Worm (Caenorhabditis elegans): ENCODE results near the gene C31H1.1.
A peak's percentile ranks its signal among the peaks of the same experiment; 100 is the strongest.

Gene C31H1.1

ce11 chrIV:5821997-5822396, 24.7 kb downstream of the C31H1.1 start (continued):
- no peak for TF ChIP-seq ceh-63 (GFP tag; optimal IDR thresholded peaks at IDR 0.05)
- TF ChIP-seq aly-2 (tag; optimal IDR thresholded peaks at IDR 0.05) = no peak
- TF ChIP-seq nhr-28 (tag; optimal IDR thresholded peaks at IDR 0.05) = no peak
- TF ChIP-seq fkh-10 (GFP tag; optimal IDR thresholded peaks at IDR 0.05) = no peak
- peak in 1 of 2 experiments; percentile 37 for TF ChIP-seq lsy-2 (tag; optimal IDR thresholded peaks at IDR 0.05)
- TF ChIP-seq pax-3 (tag; optimal IDR thresholded peaks at IDR 0.05) = no peak
- TF ChIP-seq isw-1 (GFP tag; IDR thresholded peaks at IDR 0.05) = no peak
- no peak for TF ChIP-seq ceh-90 (tag; optimal IDR thresholded peaks at IDR 0.05)
- no peak for TF ChIP-seq hlh-17 (GFP tag; optimal IDR thresholded peaks at IDR 0.05; ENCODE audit: borderline replicate concordance)
- no peak for TF ChIP-seq zag-1 (tag; optimal IDR thresholded peaks at IDR 0.05)
- TF ChIP-seq snpc-4 (tag; optimal IDR thresholded peaks at IDR 0.05) = no peak
- TF ChIP-seq ceh-88 (GFP tag; IDR thresholded peaks at IDR 0.05) = no peak
- no peak for TF ChIP-seq hpl-2 (GFP tag; optimal IDR thresholded peaks at IDR 0.05)
- TF ChIP-seq ztf-11 (tag; optimal IDR thresholded peaks at IDR 0.05) = no peak
- no peak for TF ChIP-seq alr-1 (tag; optimal IDR thresholded peaks at IDR 0.05; ENCODE audit: borderline replicate concordance)
- no peak for TF ChIP-seq blmp-1 (tag; optimal IDR thresholded peaks at IDR 0.05)
- peak; percentile 15 for TF ChIP-seq nhr-85 (tag)
- no peak for TF ChIP-seq vab-15 (tag; optimal IDR thresholded peaks at IDR 0.05)
- no peak for TF ChIP-seq efl-3 (GFP tag; optimal IDR thresholded peaks at IDR 0.05)
- TF ChIP-seq lin-15B (tag; optimal IDR thresholded peaks at IDR 0.05) = no peak
- TF ChIP-seq mep-1 (tag; optimal IDR thresholded peaks at IDR 0.05) = no peak
- no peak for TF ChIP-seq nhr-47 (tag; optimal IDR thresholded peaks at IDR 0.05)
- TF ChIP-seq dpl-1 (GFP tag; optimal IDR thresholded peaks at IDR 0.05) = peak in 1 of 3 experiments; percentile 16
- TF ChIP-seq unc-98 (GFP tag; IDR thresholded peaks at IDR 0.05) = no peak
- no peak for TF ChIP-seq grh-1 (GFP tag; IDR thresholded peaks at IDR 0.05)
- TF ChIP-seq efl-1 (optimal IDR thresholded peaks at IDR 0.05) = no peak
- no peak for TF ChIP-seq efl-1 (GFP tag; optimal IDR thresholded peaks at IDR 0.05 in 1 of 2)
- no peak for TF ChIP-seq tlp-1 (tag; optimal IDR thresholded peaks at IDR 0.05)
- no peak for TF ChIP-seq nhr-12 (tag; optimal IDR thresholded peaks at IDR 0.05)
- TF ChIP-seq fos-1 (tag; optimal IDR thresholded peaks at IDR 0.05) = no peak
- TF ChIP-seq tbx-2 (tag; optimal IDR thresholded peaks at IDR 0.05) = peak; percentile 57
- TF ChIP-seq nhr-237 (tag; optimal IDR thresholded peaks at IDR 0.05) = peak; percentile 4
- TF ChIP-seq sptf-1 (tag; optimal IDR thresholded peaks at IDR 0.05) = no peak
- no peak for TF ChIP-seq ama-1 (optimal IDR thresholded peaks at IDR 0.05)
- TF ChIP-seq dsc-1 (tag; optimal IDR thresholded peaks at IDR 0.05) = no peak
- TF ChIP-seq C04F5.9 (tag; optimal IDR thresholded peaks at IDR 0.05) = no peak
- TF ChIP-seq irx-1 (tag; optimal IDR thresholded peaks at IDR 0.05) = no peak
- TF ChIP-seq nhr-19 (GFP tag; conservative IDR thresholded peaks at IDR 0.05) = no peak
- peak; percentile 62 for TF ChIP-seq nhr-77 (tag; optimal IDR thresholded peaks at IDR 0.05)
- TF ChIP-seq pqm-1 (tag; optimal IDR thresholded peaks at IDR 0.05) = no peak
- TF ChIP-seq nhr-11 (tag; optimal IDR thresholded peaks at IDR 0.05) = no peak
- no peak for TF ChIP-seq unc-130 (tag; optimal IDR thresholded peaks at IDR 0.05)
- no peak for TF ChIP-seq rnt-1 (tag; optimal IDR thresholded peaks at IDR 0.05)
- TF ChIP-seq lin-35 (GFP tag; optimal IDR thresholded peaks at IDR 0.05) = no peak
- no peak for TF ChIP-seq ets-5 (GFP tag; IDR thresholded peaks at IDR 0.05)

- TF ChIP-seq pqm-1 (tag; optimal IDR thresholded peaks at IDR 0.05) (no peak), sox-4 (tag; optimal IDR thresholded peaks at IDR 0.05) (no peak), elt-2 (tag; optimal IDR thresholded peaks at IDR 0.05) (no peak), ama-1 (optimal IDR thresholded peaks at IDR 0.05) (no peak), fkh-8 (tag; optimal IDR thresholded peaks at IDR 0.05) (no peak), nhr-237 (tag; optimal IDR thresholded peaks at IDR 0.05) (no peak), lin-35 (GFP tag; optimal IDR thresholded peaks at IDR 0.05) (no peak), grh-1 (GFP tag; IDR thresholded peaks at IDR 0.05) (no peak), lin-14 (GFP tag; optimal IDR thresholded peaks at IDR 0.05) (no peak), hpl-2 (GFP tag; optimal IDR thresholded peaks at IDR 0.05) (no peak), mab-9 (GFP tag; IDR thresholded peaks at IDR 0.05) (no peak), mdl-1 (tag; optimal IDR thresholded peaks at IDR 0.05) (no peak), ceh-82 (tag; optimal IDR thresholded peaks at IDR 0.05) (no peak), tbx-2 (tag; optimal IDR thresholded peaks at IDR 0.05) (no peak), zip-4 (GFP tag; optimal IDR thresholded peaks at IDR 0.05) (no peak)
Measured at ce11 chrIV:5824493-5824892, 27.2 kb downstream of the C31H1.1 start, which contains the start of gene egal-1. TSS of gene egal-1 (plus strand) at chrIV:5824793.

Data from whole organism, L1 larva.